Fruit fly (Drosophila melanogaster): ENCODE measurements around the gene hb.

The hb gene

dm6 chr3R:8659200-8659897 is 38.3 kb downstream of the hb start (continued):
- TF ChIP-seq ftz-f1 (GFP tag; optimal IDR thresholded peaks at IDR 0.05) (peak; percentile 89), CG16813 (GFP tag; IDR thresholded peaks at IDR 0.05; ENCODE audit: partially characterized antibody) (no peak), Med (GFP tag) (peak; percentile 75), rib (GFP tag; IDR thresholded peaks at IDR 0.05) (peak; percentile 74), Rx (GFP tag; IDR thresholded peaks at IDR 0.05) (peak; percentile 20; the same call in 1 of the 2 replicates), CHES-1-like (GFP tag; optimal IDR thresholded peaks at IDR 0.05) (peak; percentile 61), gcm (GFP tag; optimal IDR thresholded peaks at IDR 0.05) (no peak), CG18599 (GFP tag; optimal IDR thresholded peaks at IDR 0.05) (peak; percentile 77), phol (tag; optimal IDR thresholded peaks at IDR 0.05) (peak; percentile 55), CG16779 (GFP tag; IDR thresholded peaks at IDR 0.05) (0 out of 2 replicates have a peak, but pooled peaks have one; percentile 61), Xrp1 (GFP tag; IDR thresholded peaks at IDR 0.05) (peak; percentile 42), CG3407 (GFP tag; optimal IDR thresholded peaks at IDR 0.05) (no peak), CG8765 (GFP tag; IDR thresholded peaks at IDR 0.05) (no peak), zf30C (GFP tag; optimal IDR thresholded peaks at IDR 0.05) (no peak), pfk (GFP tag; optimal IDR thresholded peaks at IDR 0.05) (peak; percentile 43), CG4820 (GFP tag; optimal IDR thresholded peaks at IDR 0.05) (no peak), CG17328 (GFP tag; IDR thresholded peaks at IDR 0.05) (peak; percentile 44; the same call in 1 of the 2 replicates), Pdp1 (GFP tag; optimal IDR thresholded peaks at IDR 0.05) (peak; percentile 64 to 93), Atf-2 (GFP tag; optimal IDR thresholded peaks at IDR 0.05) (no peak), CG12744 (GFP tag; optimal IDR thresholded peaks at IDR 0.05) (no peak), sens-2 (GFP tag; IDR thresholded peaks at IDR 0.05) (0 out of 2 replicates have a peak, but pooled peaks have one; percentile 16), H2.0 (GFP tag; IDR thresholded peaks at IDR 0.05) (no peak), CG7963 (GFP tag; IDR thresholded peaks at IDR 0.05; ENCODE audit: partially characterized antibody) (no peak), Camta (GFP tag; optimal IDR thresholded peaks at IDR 0.05) (peak; percentile 64), dpn (GFP tag; optimal IDR thresholded peaks at IDR 0.05) (peak; percentile 36 to 57), corto (GFP tag; optimal IDR thresholded peaks at IDR 0.05) (no peak), CG10462 (GFP tag; optimal IDR thresholded peaks at IDR 0.05) (no peak), twi (tag; optimal IDR thresholded peaks at IDR 0.05) (peak; percentile 73), otp (GFP tag; IDR thresholded peaks at IDR 0.05) (peak; percentile 37; the same call in 1 of the 3 replicates), CG32772 (GFP tag; IDR thresholded peaks at IDR 0.05) (peak; percentile 50; the same call in 1 of the 2 replicates), CG14441 (GFP tag; IDR thresholded peaks at IDR 0.05) (peak; percentile 65), dm (GFP tag; optimal IDR thresholded peaks at IDR 0.05) (peak; percentile 31), CG1024 (GFP tag; IDR thresholded peaks at IDR 0.05) (no peak), CG42726 (GFP tag; IDR thresholded peaks at IDR 0.05; ENCODE audit: partially characterized antibody) (no peak), z (GFP tag; IDR thresholded peaks at IDR 0.05) (no peak), CG16863 (GFP tag; optimal IDR thresholded peaks at IDR 0.05) (no peak), Neu2 (GFP tag; optimal IDR thresholded peaks at IDR 0.05; ENCODE audit: borderline replicate concordance) (no peak), CG6854 (GFP tag; optimal IDR thresholded peaks at IDR 0.05) (no peak), grn (GFP tag; optimal IDR thresholded peaks at IDR 0.05) (peak; percentile 45), Hmx (GFP tag; optimal IDR thresholded peaks at IDR 0.05) (no peak), CG8924 (tag; optimal IDR thresholded peaks at IDR 0.05) (peak; percentile 55), hbn (GFP tag; IDR thresholded peaks at IDR 0.05; ENCODE audit: partially characterized antibody) (no peak), CG15514 (GFP tag; optimal IDR thresholded peaks at IDR 0.05) (peak; percentile 77), nerfin-1 (tag; optimal IDR thresholded peaks at IDR 0.05) (peak; percentile 62), esg (GFP tag; conservative IDR thresholded peaks at IDR 0.05) (peak; percentile 28; the same call in 1 of the 2 replicates), CG13123 (GFP tag; optimal IDR thresholded peaks at IDR 0.05) (no peak), Drgx (GFP tag; IDR thresholded peaks at IDR 0.05) (peak; percentile 63), CG12155 (GFP tag; optimal IDR thresholded peaks at IDR 0.05) (peak; percentile 48), unpg (GFP tag; optimal IDR thresholded peaks at IDR 0.05) (peak; percentile 58)

All from whole organism, embryonic.